Fruit fly (Drosophila melanogaster) whole organism: ENCODE results near the gene CG17919.

ENCODE experiments used
- CG8478 ChIP-seq: fragments of >200 bp; optimal IDR thresholded peaks from 2 replicates; lab custom pipeline; 2018; ENCODE audit warnings: inconsistent platforms
- Dll ChIP-seq: fragments of >200 bp; optimal IDR thresholded peaks from 2 replicates; lab custom pipeline; 2017
- pan ChIP-seq: fragments of >200 bp; optimal IDR thresholded peaks from 2 replicates; lab custom pipeline; 2017

- no peak for TF ChIP-seq CG8478 (lab: Kevin White, UChicago)
- no peak for TF ChIP-seq pan
- TF ChIP-seq Dll (lab: Kevin White, UChicago) = no peak
Observed at dm6 chr3R:6383466-6383769, 39.6 kb downstream of the CG17919 start.
